Worm (Caenorhabditis elegans): ENCODE results near the gene npp-23.
A peak's percentile ranks its signal among the peaks of the same experiment; 100 is the strongest.

npp-23 gene

ce11 chrIV:8830591-8830990 lies 38.9 kb downstream of the npp-23 start, which contains the start of gene T28C6.8 (continued):
- TF ChIP-seq fkh-10 (GFP tag; optimal IDR thresholded peaks at IDR 0.05): no peak
- TF ChIP-seq pha-4 (GFP tag; IDR thresholded peaks at IDR 0.05): no peak
- TF ChIP-seq pha-4 (tag; optimal IDR thresholded peaks at IDR 0.05): no peak
- TF ChIP-seq attf-4 (tag; optimal IDR thresholded peaks at IDR 0.05): no peak
- TF ChIP-seq nhr-28 (tag; optimal IDR thresholded peaks at IDR 0.05): peak; percentile 88
- peak; percentile 22 for TF ChIP-seq pqm-1 (tag; optimal IDR thresholded peaks at IDR 0.05)
- peak; percentile 26 for TF ChIP-seq dpl-1 (GFP tag; optimal IDR thresholded peaks at IDR 0.05)
- no peak for TF ChIP-seq mdt-29 (GFP tag; IDR thresholded peaks at IDR 0.05)
- TF ChIP-seq unc-130 (GFP tag; optimal IDR thresholded peaks at IDR 0.05): no peak
- TF ChIP-seq T20F7.1 (GFP tag; optimal IDR thresholded peaks at IDR 0.05): no peak
- TF ChIP-seq daf-19 (GFP tag; conservative IDR thresholded peaks at IDR 0.05): no peak
- no peak for TF ChIP-seq set-16 (GFP tag; IDR thresholded peaks at IDR 0.05)
- TF ChIP-seq nhr-77 (tag; optimal IDR thresholded peaks at IDR 0.05): peak; percentile 77
- TF ChIP-seq D1046.2 (GFP tag; IDR thresholded peaks at IDR 0.05): no peak
- TF ChIP-seq tra-1 (GFP tag; IDR thresholded peaks at IDR 0.05): no peak
- TF ChIP-seq ama-1 (optimal IDR thresholded peaks at IDR 0.05): no peak
- TF ChIP-seq lin-38 (GFP tag; IDR thresholded peaks at IDR 0.05): no peak
- no peak for TF ChIP-seq ctbp-1 (GFP tag; IDR thresholded peaks at IDR 0.05)
- TF ChIP-seq nhr-76 (tag; optimal IDR thresholded peaks at IDR 0.05): no peak
- TF ChIP-seq spr-3 (GFP tag; optimal IDR thresholded peaks at IDR 0.05): no peak
- TF ChIP-seq gei-8 (GFP tag; optimal IDR thresholded peaks at IDR 0.05): no peak
- no peak for TF ChIP-seq ceh-20 (GFP tag; IDR thresholded peaks at IDR 0.05)
- no peak for TF ChIP-seq snpc-1.2 (GFP tag; IDR thresholded peaks at IDR 0.05)
- 0 out of 2 replicates have a peak, but pooled peaks have one; percentile 46 for TF ChIP-seq hmg-1.1 (GFP tag; IDR thresholded peaks at IDR 0.05)
- TF ChIP-seq Y75B8A.6 (GFP tag; IDR thresholded peaks at IDR 0.05): no peak
- peak; percentile 84 for TF ChIP-seq hlh-11 (tag; optimal IDR thresholded peaks at IDR 0.05)
- TF ChIP-seq nhr-25 (tag; optimal IDR thresholded peaks at IDR 0.05; ENCODE audit: borderline replicate concordance, insufficient read depth): no peak
- no peak for TF ChIP-seq ceh-32 (tag; optimal IDR thresholded peaks at IDR 0.05; ENCODE audit: poor library complexity)
- TF ChIP-seq daf-12 (tag; optimal IDR thresholded peaks at IDR 0.05): no peak
- TF ChIP-seq spr-1 (tag; optimal IDR thresholded peaks at IDR 0.05): no peak
- TF ChIP-seq dve-1 (tag; optimal IDR thresholded peaks at IDR 0.05; ENCODE audit: insufficient read depth): peak; percentile 43
- TF ChIP-seq Y48G9A.11 (GFP tag; IDR thresholded peaks at IDR 0.05): no peak
- no peak for TF ChIP-seq zfp-2 (tag; optimal IDR thresholded peaks at IDR 0.05)
- TF ChIP-seq ceh-44 (GFP tag; IDR thresholded peaks at IDR 0.05): no peak
- TF ChIP-seq lin-1 (GFP tag; IDR thresholded peaks at IDR 0.05): 0 out of 2 replicates have a peak, but pooled peaks have one; percentile 25

DNA sequence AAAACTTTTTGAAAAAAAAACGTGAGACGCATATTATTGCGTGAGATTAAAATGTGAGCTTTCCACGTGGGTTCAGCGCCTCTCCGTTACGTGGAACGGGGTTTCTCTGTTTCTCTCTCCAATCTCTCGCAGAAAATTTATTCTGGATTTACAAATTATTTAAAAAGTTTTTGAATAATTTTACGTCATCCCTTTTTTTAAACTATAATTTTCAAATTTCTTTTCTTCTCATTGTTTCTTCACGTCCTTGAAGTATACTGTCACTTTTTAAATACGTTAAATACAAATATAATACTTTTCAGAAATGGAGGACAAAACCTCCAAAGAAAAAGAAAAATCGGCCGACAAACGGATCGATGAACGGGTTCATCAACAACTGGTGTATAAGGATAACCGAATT lies 42.0 kb downstream of the npp-23 start, which contains the start of gene T28C6.7:
TSS of gene T28C6.7 (plus strand) at position 301 of the 400 bp plus-strand sequence.
- no peak for TF ChIP-seq nhr-76 (tag; optimal IDR thresholded peaks at IDR 0.05)
- TF ChIP-seq spr-1 (tag; optimal IDR thresholded peaks at IDR 0.05): no peak
- no peak for TF ChIP-seq nhr-11 (tag; optimal IDR thresholded peaks at IDR 0.05)
- TF ChIP-seq F37D6.2 (tag; optimal IDR thresholded peaks at IDR 0.05): no peak
- TF ChIP-seq Y48G9A.11 (GFP tag; IDR thresholded peaks at IDR 0.05): no peak
- no peak for TF ChIP-seq F10B5.3 (tag; optimal IDR thresholded peaks at IDR 0.05)
- no peak for TF ChIP-seq egl-43 (GFP tag; IDR thresholded peaks at IDR 0.05)
- TF ChIP-seq unc-130 (GFP tag; optimal IDR thresholded peaks at IDR 0.05): no peak
- no peak for TF ChIP-seq pqm-1 (tag; optimal IDR thresholded peaks at IDR 0.05)
- TF ChIP-seq attf-4 (tag; optimal IDR thresholded peaks at IDR 0.05): no peak
- TF ChIP-seq lin-39 (tag; optimal IDR thresholded peaks at IDR 0.05): no peak

All from whole organism, L4 larva.